Worm (Caenorhabditis elegans) whole organism, midembryonic: Measurements from ENCODE around the gene F08D12.4.

ENCODE experiments used
- T22C8.4 ChIP-seq: fragments of 200-800 bp; sonication (Bioruptor generic); IDR thresholded peaks from 2 replicates; pipeline ENCODE4 v1.3.6; 2022; ENCODE audit warnings: missing genetic modification characterization, missing compliant biosample characterization
- cog-1 ChIP-seq: sonication (generic microtip); optimal IDR thresholded peaks from 2 replicates; lab custom pipeline; 2016; ENCODE audit warnings: missing genetic modification characterization, missing compliant biosample characterization
- flt-1 ChIP-seq: fragments of 200-800 bp; sonication (Bioruptor generic); IDR thresholded peaks from 2 replicates; pipeline ENCODE4 v1.3.6; 2022; ENCODE audit warnings: missing genetic modification characterization, missing compliant biosample characterization
- klf-2 ChIP-seq: fragments of 200-800 bp; sonication (Bioruptor generic); conservative IDR thresholded peaks from 2 replicates; pipeline ENCODE4 v1.3.6; 2022; ENCODE audit warnings: missing genetic modification reagents, missing genetic modification characterization, missing compliant biosample characterization
- ref-1 ChIP-seq: fragments of 200-800 bp; sonication (Bioruptor generic); conservative IDR thresholded peaks from 2 replicates; pipeline ENCODE4 v1.3.6; 2022; ENCODE audit warnings: missing genetic modification reagents, missing genetic modification characterization, missing compliant biosample characterization
- tab-1 ChIP-seq: fragments of 200-800 bp; sonication (Bioruptor generic); IDR thresholded peaks from 2 replicates; pipeline ENCODE4 v1.3.6; 2022; ENCODE audit warnings: missing genetic modification characterization, missing compliant biosample characterization
- ztf-23 ChIP-seq: fragments of 200-800 bp; sonication (Bioruptor generic); IDR thresholded peaks from 2 replicates; pipeline ENCODE4 v1.3.6; 2022; ENCODE audit warnings: missing genetic modification reagents, missing genetic modification characterization, missing compliant biosample characterization

ce11 chrII:2822435-2822920 lies 44.5 kb downstream of the F08D12.4 start, which contains the start of the genes fut-4 and K12H6.10:
- TF ChIP-seq cog-1 (no peak), ztf-23 (no peak), T22C8.4 (GFP tag; lab: Robert Waterston, UW) (no peak), flt-1 (GFP tag; lab: Robert Waterston, UW) (no peak), klf-2 (GFP tag; lab: Robert Waterston, UW) (no peak), ref-1 (GFP tag; lab: Robert Waterston, UW) (no peak), tab-1 (GFP tag; lab: Robert Waterston, UW) (no peak)
